Fruit fly (Drosophila melanogaster) whole organism, embryonic: ENCODE data around the gene CG33124.
A peak's percentile ranks its signal among the peaks of the same experiment; 100 is the strongest.

ENCODE experiments used
- ATbp ChIP-seq: fragments of 200-800 bp; sonication (Bioruptor generic); optimal IDR thresholded peaks from 2 replicates; lab custom pipeline; 2017; ENCODE audit warnings: missing biosample characterization, mild to moderate bottlenecking, missing genetic modification characterization, missing genetic modification reagents
- Asciz ChIP-seq: fragments of 200-800 bp; sonication (Bioruptor generic); optimal IDR thresholded peaks from 2 replicates; lab custom pipeline; 2017; ENCODE audit warnings: missing biosample characterization, mild to moderate bottlenecking, missing genetic modification characterization, missing genetic modification reagents
- Awh ChIP-seq: fragments of 200-800 bp; sonication (Bioruptor generic); IDR thresholded peaks from 2 replicates; pipeline ENCODE4, ENCODE4 v1.3.6; 2022; ENCODE audit warnings: missing biosample characterization, missing genetic modification characterization
- B-H1 ChIP-seq: fragments of 200-800 bp; sonication (Bioruptor generic); IDR thresholded peaks from 3 replicates; pipeline ENCODE4 v1.3.6; 2022; ENCODE audit warnings: missing biosample characterization, missing genetic modification characterization
- CG10431 ChIP-seq: fragments of 200-800 bp; sonication (Bioruptor generic); optimal IDR thresholded peaks from 3 replicates; lab custom pipeline; 2018; ENCODE audit warnings: missing biosample characterization, mild to moderate bottlenecking, missing genetic modification characterization
- CG10654 ChIP-seq: fragments of 200-800 bp; sonication (Bioruptor generic); optimal IDR thresholded peaks from 2 replicates; lab custom pipeline; 2016; ENCODE audit warnings: missing biosample characterization, missing genetic modification characterization
- CG11695 ChIP-seq: fragments of 200-800 bp; sonication (Bioruptor generic); IDR thresholded peaks from 3 replicates; pipeline ENCODE4 v1.3.6; 2022; ENCODE audit warnings: missing biosample characterization, missing genetic modification characterization
- CG11696 ChIP-seq: fragments of 200-800 bp; sonication (Bioruptor generic); IDR thresholded peaks from 2 replicates; pipeline ENCODE4 v1.3.6; 2022; ENCODE audit warnings: missing biosample characterization, missing genetic modification characterization
- CG17802 ChIP-seq: fragments of 200-800 bp; sonication (Bioruptor generic); optimal IDR thresholded peaks from 2 replicates; lab custom pipeline; 2018; ENCODE audit warnings: missing biosample characterization, mild to moderate bottlenecking, missing genetic modification characterization, moderate library complexity
- CG17829 ChIP-seq: fragments of 200-800 bp; optimal IDR thresholded peaks from 2 replicates; lab custom pipeline; 2019; ENCODE audit warnings: missing biosample characterization, mild to moderate bottlenecking, missing genetic modification characterization, moderate library complexity
- CG18599 ChIP-seq: fragments of 200-800 bp; sonication (Bioruptor generic); optimal IDR thresholded peaks from 3 replicates; lab custom pipeline; 2017; ENCODE audit warnings: missing biosample characterization, missing genetic modification characterization, mild to moderate bottlenecking, moderate library complexity, missing genetic modification reagents
- CG2120 ChIP-seq: fragments of 200-800 bp; sonication (Bioruptor generic); optimal IDR thresholded peaks from 3 replicates; lab custom pipeline; 2016; ENCODE audit warnings: missing biosample characterization, missing genetic modification characterization
- CG2889 ChIP-seq: fragments of 200-800 bp; sonication (Bioruptor generic); IDR thresholded peaks from 3 replicates; pipeline ENCODE4 v1.3.6; 2022; ENCODE audit warnings: missing biosample characterization, missing genetic modification characterization
- CG30431 ChIP-seq: fragments of 200-800 bp; sonication (Bioruptor generic); optimal IDR thresholded peaks from 2 replicates; lab custom pipeline; 2017; ENCODE audit warnings: missing biosample characterization, missing genetic modification characterization
- CG33557 ChIP-seq: fragments of 200-800 bp; sonication (Bioruptor generic); optimal IDR thresholded peaks from 2 replicates; lab custom pipeline; 2019; ENCODE audit warnings: missing biosample characterization, mild to moderate bottlenecking, missing genetic modification characterization, moderate library complexity
- CG3995 ChIP-seq: fragments of 200-800 bp; sonication (Bioruptor generic); optimal IDR thresholded peaks from 3 replicates; lab custom pipeline; 2016; ENCODE audit warnings: missing biosample characterization, missing genetic modification characterization
- CG6175 ChIP-seq: fragments of 200-800 bp; sonication (Bioruptor generic); IDR thresholded peaks from 3 replicates; pipeline ENCODE4 v1.3.6; 2022; ENCODE audit warnings: missing biosample characterization, missing genetic modification characterization
- CG6813 ChIP-seq: fragments of 200-800 bp; sonication (Bioruptor generic); optimal IDR thresholded peaks from 2 replicates; lab custom pipeline; 2017; ENCODE audit warnings: missing biosample characterization, missing genetic modification characterization, mild to moderate bottlenecking, moderate library complexity, missing genetic modification reagents
- Dek ChIP-seq: fragments of 200-800 bp; sonication (Bioruptor generic); optimal IDR thresholded peaks from 3 replicates; lab custom pipeline; 2019; ENCODE audit warnings: missing biosample characterization, mild to moderate bottlenecking, missing genetic modification characterization, moderate library complexity
- Dp ChIP-seq: fragments of 200-800 bp; sonication (Bioruptor generic); optimal IDR thresholded peaks from 2 replicates; lab custom pipeline; 2018; ENCODE audit warnings: missing biosample characterization, mild to moderate bottlenecking, missing genetic modification characterization, moderate library complexity
- Hey ChIP-seq: fragments of 200-800 bp; sonication (Bioruptor generic); optimal IDR thresholded peaks from 3 replicates; lab custom pipeline; 2018; ENCODE audit warnings: missing biosample characterization, mild to moderate bottlenecking, missing genetic modification characterization
- Hmr ChIP-seq: fragments of 200-800 bp; sonication (Bioruptor generic); optimal IDR thresholded peaks from 3 replicates; lab custom pipeline; 2017; ENCODE audit warnings: mild to moderate bottlenecking, missing biosample characterization, missing genetic modification reagents, missing genetic modification characterization
- Hr3 ChIP-seq: fragments of 200-800 bp; sonication (Bioruptor generic); optimal IDR thresholded peaks from 3 replicates; lab custom pipeline; 2016; ENCODE audit warnings: missing biosample characterization, missing genetic modification characterization
- Kr ChIP-seq: fragments of 200-800 bp; sonication (Bioruptor generic); optimal IDR thresholded peaks from 2 replicates; lab custom pipeline; 2017; ENCODE audit warnings: missing biosample characterization, mild to moderate bottlenecking, missing genetic modification characterization
- Max ChIP-seq: fragments of 200-800 bp; sonication (Bioruptor generic); optimal IDR thresholded peaks from 2 replicates; lab custom pipeline; 2016; ENCODE audit warnings: missing biosample characterization, mild to moderate bottlenecking, missing genetic modification characterization
- Med ChIP-seq: fragments of 200-800 bp; sonication (Bioruptor generic); peaks from one replicate; lab custom pipeline; 2016; ENCODE audit warnings: missing biosample characterization, missing genetic modification characterization, mild to moderate bottlenecking, inconsistent platforms, moderate library complexity
- Nf-YB ChIP-seq: fragments of 200-800 bp; sonication (Bioruptor generic); optimal IDR thresholded peaks from 3 replicates; lab custom pipeline; 2019; ENCODE audit warnings: missing biosample characterization, mild to moderate bottlenecking, missing genetic modification characterization, moderate library complexity
- Poxn ChIP-seq: fragments of 200-800 bp; sonication (Bioruptor generic); IDR thresholded peaks from 2 replicates; pipeline ENCODE4 v1.3.6; 2022; ENCODE audit warnings: missing biosample characterization, missing genetic modification characterization
- Six4 ChIP-seq: fragments of 200-800 bp; sonication (Bioruptor generic); optimal IDR thresholded peaks from 2 replicates; lab custom pipeline; 2016; ENCODE audit warnings: missing biosample characterization, missing genetic modification characterization
- abd-A ChIP-seq: fragments of 200-800 bp; sonication (Bioruptor generic); optimal IDR thresholded peaks from 3 replicates; lab custom pipeline; 2019; ENCODE audit warnings: missing biosample characterization, mild to moderate bottlenecking, missing genetic modification characterization, moderate library complexity
- amos ChIP-seq: fragments of 200-800 bp; sonication (Bioruptor generic); IDR thresholded peaks from 2 replicates; pipeline ENCODE4 v1.3.6; 2022; ENCODE audit warnings: missing biosample characterization, missing genetic modification characterization; ENCODE audit not compliant: partially characterized antibody
- ato ChIP-seq: fragments of 200-800 bp; sonication (Bioruptor generic); IDR thresholded peaks from 2 replicates; pipeline ENCODE4 v1.3.6; 2022; ENCODE audit warnings: missing biosample characterization, missing genetic modification characterization; ENCODE audit not compliant: partially characterized antibody
- bigmax ChIP-seq: fragments of 200-800 bp; sonication (Bioruptor generic); optimal IDR thresholded peaks from 2 replicates; lab custom pipeline; 2018; ENCODE audit warnings: missing biosample characterization, mild to moderate bottlenecking, missing genetic modification characterization
- chn ChIP-seq: fragments of 200-800 bp; sonication (Bioruptor generic); optimal IDR thresholded peaks from 2 replicates; lab custom pipeline; 2016; ENCODE audit warnings: missing biosample characterization, missing genetic modification characterization
- crp ChIP-seq, 2 experiments: fragments of 200-800 bp; sonication (Bioruptor generic); optimal IDR thresholded peaks; 2 replicates in 1 of 2; 3 replicates in 1 of 2; lab custom pipeline; 2017; ENCODE audit warnings: missing biosample characterization in 2 of 2, missing genetic modification characterization in 2 of 2, mild to moderate bottlenecking in 1 of 2, moderate library complexity in 1 of 2
- emc ChIP-seq: fragments of 200-800 bp; sonication (Bioruptor generic); optimal IDR thresholded peaks from 2 replicates; lab custom pipeline; 2016; ENCODE audit warnings: missing biosample characterization, missing genetic modification characterization
- eyg ChIP-seq: fragments of 200-800 bp; sonication (Bioruptor generic); optimal IDR thresholded peaks from 3 replicates; lab custom pipeline; 2016; ENCODE audit warnings: missing biosample characterization, missing genetic modification characterization
- fd64A ChIP-seq: fragments of 200-800 bp; sonication (Bioruptor generic); optimal IDR thresholded peaks from 3 replicates; lab custom pipeline; 2018; ENCODE audit warnings: missing biosample characterization, mild to moderate bottlenecking, missing genetic modification characterization
- hbn ChIP-seq: fragments of 200-800 bp; sonication (Bioruptor generic); IDR thresholded peaks from 2 replicates; pipeline ENCODE4 v1.3.6; 2022; ENCODE audit warnings: missing biosample characterization, missing genetic modification characterization; ENCODE audit not compliant: partially characterized antibody
- lbe ChIP-seq: fragments of 200-800 bp; sonication (Bioruptor generic); optimal IDR thresholded peaks from 2 replicates; lab custom pipeline; 2016; ENCODE audit warnings: missing biosample characterization, mild to moderate bottlenecking, missing genetic modification characterization
- nerfin-2 ChIP-seq: fragments of 200-800 bp; sonication (Bioruptor generic); IDR thresholded peaks from 2 replicates; pipeline ENCODE4 v1.3.6; 2022; ENCODE audit warnings: missing biosample characterization, missing genetic modification characterization; ENCODE audit not compliant: partially characterized antibody
- nmo ChIP-seq: fragments of 200-800 bp; sonication (Bioruptor generic); optimal IDR thresholded peaks from 2 replicates; lab custom pipeline; 2018; ENCODE audit warnings: missing biosample characterization, mild to moderate bottlenecking, missing genetic modification characterization, moderate library complexity
- p53 ChIP-seq: fragments of 200-800 bp; sonication (Bioruptor generic); optimal IDR thresholded peaks from 2 replicates; lab custom pipeline; 2016; ENCODE audit warnings: missing biosample characterization, missing genetic modification characterization
- psq ChIP-seq: fragments of 200-800 bp; sonication (Bioruptor generic); optimal IDR thresholded peaks from 2 replicates; lab custom pipeline; 2017; ENCODE audit warnings: missing biosample characterization, missing genetic modification characterization
- schlank ChIP-seq: fragments of 200-800 bp; sonication (Bioruptor generic); optimal IDR thresholded peaks from 2 replicates; lab custom pipeline; 2018; ENCODE audit warnings: missing biosample characterization, mild to moderate bottlenecking, missing genetic modification characterization
- scrt ChIP-seq: fragments of 200-800 bp; sonication (Bioruptor generic); optimal IDR thresholded peaks from 2 replicates; lab custom pipeline; 2018; ENCODE audit warnings: missing biosample characterization, mild to moderate bottlenecking, missing genetic modification characterization, moderate library complexity
- tgo ChIP-seq: fragments of 200-800 bp; sonication (Bioruptor generic); IDR thresholded peaks from 3 replicates; pipeline ENCODE4 v1.3.6; 2022; ENCODE audit warnings: missing biosample characterization, missing genetic modification characterization
- zfh2 ChIP-seq: fragments of 200-800 bp; sonication (Bioruptor generic); optimal IDR thresholded peaks from 2 replicates; lab custom pipeline; 2016; ENCODE audit warnings: missing biosample characterization, missing genetic modification characterization

Gene CG33124

DNA sequence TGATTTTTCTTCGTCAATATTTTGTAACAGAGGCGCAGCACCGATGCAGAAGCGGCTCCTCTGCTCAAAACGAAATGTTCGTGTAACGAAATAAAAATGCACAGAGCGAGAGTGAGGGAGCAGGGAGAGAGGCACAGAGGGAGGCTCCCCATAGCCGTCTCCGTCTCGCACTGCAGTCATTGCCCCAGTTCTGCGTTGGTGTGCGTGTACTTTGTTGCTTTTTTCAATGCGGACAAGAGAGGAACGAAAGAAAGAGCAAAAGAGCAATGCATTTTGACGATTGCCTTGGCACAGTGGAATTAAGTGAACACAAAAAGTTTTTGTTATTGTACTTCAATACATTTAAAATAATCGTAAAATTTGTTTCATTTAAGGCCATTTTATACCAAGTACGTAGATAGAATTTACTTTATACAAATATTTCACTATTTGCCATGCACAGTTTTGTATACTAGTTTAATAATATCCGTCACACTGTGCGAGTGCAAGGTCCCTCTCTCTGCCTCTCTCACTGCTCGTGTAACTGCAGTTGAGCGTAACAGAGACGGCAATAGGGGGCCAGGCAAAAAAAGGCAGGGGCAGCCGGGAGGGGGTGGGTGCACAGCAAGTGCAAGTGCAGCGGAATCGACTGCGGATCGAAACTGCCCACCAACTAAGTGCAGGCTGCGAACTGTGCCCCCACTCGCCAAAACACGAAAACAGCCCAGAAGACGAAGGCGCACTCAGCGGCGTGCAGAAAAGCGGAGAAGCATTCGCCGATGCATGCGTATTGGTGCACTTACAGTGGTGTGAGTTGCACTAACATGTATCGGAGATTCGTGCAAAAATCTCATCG lies 6.7 kb downstream of the CG33124 start (continued):
- TF ChIP-seq Hr3 (GFP tag; lab: Kevin White, UChicago) = peak; percentile 98
- no peak for TF ChIP-seq Poxn (GFP tag; lab: Robert Waterston, UW)
- TF ChIP-seq CG10654 (GFP tag; lab: Kevin White, UChicago) = peak; percentile 98
- TF ChIP-seq CG11695 = peak; percentile 98
- TF ChIP-seq CG6175 (GFP tag; lab: Robert Waterston, UW) = peak; percentile 77
- peak; percentile 30 for TF ChIP-seq hbn (GFP tag; lab: Robert Waterston, UW)
- TF ChIP-seq CG2120 (GFP tag; lab: Kevin White, UChicago) = peak; percentile 37
- TF ChIP-seq fd64A (GFP tag; lab: Kevin White, UChicago) = peak; percentile 99
- TF ChIP-seq CG33557 (GFP tag; lab: Kevin White, UChicago) = peak; percentile 99
- peak; percentile 90 for TF ChIP-seq Nf-YB
- TF ChIP-seq schlank (tag; lab: Kevin White, UChicago) = peak; percentile 59
- TF ChIP-seq psq = peak; percentile 95
- TF ChIP-seq chn = peak; percentile 99
- TF ChIP-seq lbe (GFP tag; lab: Kevin White, UChicago) = peak; percentile 99
- TF ChIP-seq CG18599 (GFP tag; lab: Kevin White, UChicago) = peak; percentile 95
- TF ChIP-seq tgo (GFP tag; lab: Robert Waterston, UW) = peak; percentile 98
- TF ChIP-seq CG11696 (GFP tag; lab: Robert Waterston, UW) = peak; percentile 95
- peak; percentile 100 for TF ChIP-seq Asciz (GFP tag; lab: Kevin White, UChicago)
- no peak for TF ChIP-seq zfh2 (GFP tag; lab: Kevin White, UChicago)
- peak; percentile 99 for TF ChIP-seq ATbp
- TF ChIP-seq nmo (GFP tag; lab: Kevin White, UChicago) = peak; percentile 100
- TF ChIP-seq Awh (GFP tag; lab: Robert Waterston, UW) = peak; percentile 100
- TF ChIP-seq Hey = peak; percentile 65
- TF ChIP-seq Hmr (GFP tag; lab: Kevin White, UChicago) = peak; percentile 83
- TF ChIP-seq Kr = peak; percentile 89
- TF ChIP-seq bigmax (GFP tag; lab: Kevin White, UChicago) = peak; percentile 57
- peak; percentile 94 for TF ChIP-seq CG2889 (GFP tag; lab: Robert Waterston, UW)
- TF ChIP-seq Dp (GFP tag; lab: Kevin White, UChicago) = peak; percentile 26
- TF ChIP-seq ato (GFP tag; lab: Robert Waterston, UW) = peak; percentile 21; the same call in 1 of the 2 replicates
- TF ChIP-seq Dek = peak; percentile 92
- TF ChIP-seq CG6813 (GFP tag; lab: Kevin White, UChicago) = peak; percentile 99
- peak; percentile 92 for TF ChIP-seq eyg
- TF ChIP-seq Max (GFP tag; lab: Kevin White, UChicago) = peak; percentile 98
- TF ChIP-seq crp (GFP tag; optimal IDR thresholded peaks at IDR 0.05; lab: Kevin White, UChicago) = peak; percentile 52 to 73
- TF ChIP-seq nerfin-2 = peak; percentile 83
- peak; percentile 47 for TF ChIP-seq CG3995
- peak; percentile 100 for TF ChIP-seq CG17829 (tag; lab: Kevin White, UChicago)
- TF ChIP-seq CG17802 (tag; lab: Kevin White, UChicago) = peak; percentile 93
- peak; percentile 32; the same call in 1 of the 2 replicates for TF ChIP-seq amos (GFP tag; lab: Robert Waterston, UW)
- TF ChIP-seq Med = peak; percentile 99
- TF ChIP-seq abd-A (tag; lab: Kevin White, UChicago) = peak; percentile 51
- peak; percentile 66 for TF ChIP-seq emc (GFP tag; lab: Kevin White, UChicago)
- peak; percentile 99 for TF ChIP-seq Six4
- peak; percentile 92 for TF ChIP-seq scrt
- TF ChIP-seq B-H1 (GFP tag; lab: Robert Waterston, UW) = peak; percentile 98
- TF ChIP-seq p53 (GFP tag; lab: Kevin White, UChicago) = peak; percentile 91
- TF ChIP-seq CG10431 = peak; percentile 98
- peak; percentile 97 for TF ChIP-seq CG30431 (GFP tag; lab: Kevin White, UChicago)
